Worm (Caenorhabditis elegans): ENCODE results near the gene dgtr-1.

DNA sequence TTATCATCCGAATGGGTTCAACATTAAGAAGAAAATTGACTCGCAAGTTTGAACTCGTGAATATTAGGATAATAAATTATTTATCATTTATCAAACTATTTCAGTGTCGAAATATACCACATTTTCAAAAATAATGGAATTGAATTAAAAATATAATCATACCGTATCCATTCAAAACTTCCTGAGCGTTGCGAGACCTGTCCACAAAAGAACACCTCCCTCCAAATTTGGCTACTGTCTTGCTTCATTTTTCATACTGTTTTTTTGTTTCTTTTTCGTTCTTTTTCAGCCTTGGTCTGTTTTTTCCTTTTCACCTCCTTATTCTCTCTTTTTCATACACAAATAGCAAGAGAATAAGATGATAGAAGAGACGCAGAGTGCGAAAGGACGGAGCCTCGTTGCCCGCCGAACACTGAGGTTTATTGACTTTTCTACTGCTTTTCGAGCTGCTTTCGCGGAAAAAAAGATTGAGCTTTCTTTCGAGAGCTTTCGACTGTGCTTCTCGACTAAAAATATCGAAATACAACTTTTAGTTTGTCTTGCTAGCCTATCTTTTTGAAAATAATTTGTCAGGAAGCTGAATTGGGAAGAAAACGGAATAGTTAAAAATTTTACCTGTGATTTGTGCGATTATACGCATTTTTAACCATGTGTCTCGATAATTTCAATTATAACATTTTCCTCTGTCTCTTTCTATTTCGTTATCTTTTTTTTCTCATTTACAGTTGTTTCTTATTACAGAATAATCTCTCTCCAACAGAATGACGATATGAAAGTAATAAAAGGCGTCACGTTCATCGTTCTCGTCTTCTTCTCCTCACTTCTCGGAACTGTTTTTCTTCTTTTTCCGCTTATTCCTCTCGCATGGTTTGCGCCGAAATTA is 46.5 kb upstream of the dgtr-1 start, which contains the start of gene acl-8:
- TF ChIP-seq klf-2 (GFP tag; conservative IDR thresholded peaks at IDR 0.05), result no peak
- no peak for TF ChIP-seq flt-1 (GFP tag; IDR thresholded peaks at IDR 0.05)
- no peak for TF ChIP-seq ref-1 (GFP tag; conservative IDR thresholded peaks at IDR 0.05)
- no peak for TF ChIP-seq T22C8.4 (GFP tag; IDR thresholded peaks at IDR 0.05)
- TF ChIP-seq cog-1 (tag; optimal IDR thresholded peaks at IDR 0.05), result no peak
- TF ChIP-seq ztf-29 (GFP tag; IDR thresholded peaks at IDR 0.05), result no peak
- TF ChIP-seq med-1 (GFP tag; optimal IDR thresholded peaks at IDR 0.05; ENCODE audit: insufficient read depth), result no peak

Data from whole organism, midembryonic.